Fruit fly (Drosophila melanogaster) whole organism, wandering third instar larva: Measurements from ENCODE around the gene HemK2.

ENCODE experiments used
- Abd-B ChIP-seq: fragments of >200 bp; optimal IDR thresholded peaks from 2 replicates; lab custom pipeline; 2017; ENCODE audit warnings: missing biosample characterization, missing genetic modification characterization
- CG32264 ChIP-seq: fragments of 200-800 bp; sonication (Bioruptor generic); optimal IDR thresholded peaks from 2 replicates; lab custom pipeline; 2016; ENCODE audit warnings: missing biosample characterization, missing genetic modification characterization
- CG9705 ChIP-seq: fragments of 200-800 bp; sonication (Bioruptor generic); optimal IDR thresholded peaks from 2 replicates; lab custom pipeline; 2018; ENCODE audit warnings: missing biosample characterization, mild to moderate bottlenecking, missing genetic modification characterization
- CrebA ChIP-seq: fragments of 200-800 bp; sonication (Bioruptor generic); optimal IDR thresholded peaks from 2 replicates; lab custom pipeline; 2016; ENCODE audit warnings: missing biosample characterization, mild to moderate bottlenecking, missing genetic modification characterization, borderline replicate concordance
- Dfd ChIP-seq: fragments of >200 bp; optimal IDR thresholded peaks from 2 replicates; lab custom pipeline; 2017; ENCODE audit warnings: missing biosample characterization, missing genetic modification characterization
- Dif ChIP-seq: fragments of 200-275, 200-300 bp; sonication (Bioruptor generic); optimal IDR thresholded peaks from 2 replicates; lab custom pipeline; 2018; ENCODE audit warnings: missing biosample characterization, missing genetic modification characterization; ENCODE audit not compliant: partially characterized antibody
- GATAd ChIP-seq: sonication (Bioruptor generic); optimal IDR thresholded peaks from 2 replicates; lab custom pipeline; 2016; ENCODE audit warnings: missing biosample characterization, missing genetic modification characterization
- HLH106 ChIP-seq: fragments of 200-800 bp; optimal IDR thresholded peaks from 3 replicates; lab custom pipeline; 2019; ENCODE audit warnings: missing biosample characterization, mild to moderate bottlenecking, missing genetic modification characterization, moderate library complexity
- Hnf4 ChIP-seq: fragments of 200-800 bp; sonication (Bioruptor generic); optimal IDR thresholded peaks from 2 replicates; lab custom pipeline; 2016; ENCODE audit warnings: missing biosample characterization, mild to moderate bottlenecking, missing genetic modification characterization
- Hr78 ChIP-seq: fragments of >200 bp; optimal IDR thresholded peaks from 2 replicates; lab custom pipeline; 2017; ENCODE audit warnings: missing biosample characterization, missing genetic modification characterization
- Hr83 ChIP-seq: fragments of 200-300 bp; sonication (Bioruptor generic); optimal IDR thresholded peaks from 2 replicates; lab custom pipeline; 2016; ENCODE audit warnings: missing biosample characterization, mild to moderate bottlenecking, missing genetic modification characterization, moderate library complexity; ENCODE audit not compliant: poor library complexity, severe bottlenecking
- Jra ChIP-seq: sonication (Bioruptor generic); optimal IDR thresholded peaks from 2 replicates; lab custom pipeline; 2016; ENCODE audit warnings: missing biosample characterization, missing genetic modification characterization
- Mio ChIP-seq: sonication (Bioruptor generic); optimal IDR thresholded peaks from 2 replicates; lab custom pipeline; 2016; ENCODE audit warnings: missing biosample characterization, missing genetic modification characterization
- Myc ChIP-seq: fragments of >200 bp; optimal IDR thresholded peaks from 2 replicates; lab custom pipeline; 2017
- N ChIP-seq: fragments of >200 bp; optimal IDR thresholded peaks from 2 replicates; lab custom pipeline; 2018; ENCODE audit warnings: missing biosample characterization, missing external identifiers, missing genetic modification characterization
- OdsH ChIP-seq: fragments of 200-800 bp; sonication (Bioruptor generic); optimal IDR thresholded peaks from 2 replicates; lab custom pipeline; 2016; ENCODE audit warnings: missing biosample characterization, mild to moderate bottlenecking, missing genetic modification characterization
- Rel ChIP-seq, 2 experiments: fragments of 200-800 bp; sonication (Bioruptor generic) in 1 of 2; optimal IDR thresholded peaks; 2 replicates in 1 of 2; 3 replicates in 1 of 2; lab custom pipeline; 2016 to 2019; ENCODE audit warnings: mild to moderate bottlenecking in 2 of 2, missing biosample characterization in 2 of 2, missing genetic modification characterization in 2 of 2, moderate library complexity in 1 of 2
- Sp1 ChIP-seq: fragments of 200-800 bp; sonication (Bioruptor generic); optimal IDR thresholded peaks from 3 replicates; lab custom pipeline; 2019; ENCODE audit warnings: missing biosample characterization, mild to moderate bottlenecking, missing genetic modification characterization, moderate library complexity
- Vsx2 ChIP-seq: fragments of 200-300, 225-300 bp; sonication (Bioruptor generic); optimal IDR thresholded peaks from 2 replicates; lab custom pipeline; 2018; ENCODE audit warnings: missing biosample characterization, missing genetic modification characterization; ENCODE audit not compliant: partially characterized antibody
- br ChIP-seq: fragments of 200-800 bp; sonication (Bioruptor generic); optimal IDR thresholded peaks from 2 replicates; lab custom pipeline; 2016; ENCODE audit warnings: missing biosample characterization, missing genetic modification characterization
- brk ChIP-seq: fragments of 200-800 bp; sonication (Bioruptor generic); optimal IDR thresholded peaks from 2 replicates; lab custom pipeline; 2016; ENCODE audit warnings: missing biosample characterization, mild to moderate bottlenecking, missing genetic modification characterization
- dl ChIP-seq, 2 experiments: fragments of 175-275, 200-275 bp in 1 of 2; fragments of 200-275 bp in 1 of 2; sonication (Bioruptor generic); optimal IDR thresholded peaks; lab custom pipeline; 2018; ENCODE audit warnings: mild to moderate bottlenecking in 2 of 2, missing biosample characterization in 2 of 2, missing genetic modification characterization in 2 of 2, moderate library complexity in 2 of 2; ENCODE audit not compliant: partially characterized antibody in 2 of 2, insufficient read depth in 1 of 2
- dmrt93B ChIP-seq: fragments of 200-800 bp; sonication (Bioruptor generic); optimal IDR thresholded peaks from 2 replicates; lab custom pipeline; 2018; ENCODE audit warnings: missing biosample characterization, mild to moderate bottlenecking, missing genetic modification characterization
- dsf ChIP-seq: sonication (Bioruptor generic); optimal IDR thresholded peaks from 2 replicates; lab custom pipeline; 2016; ENCODE audit warnings: missing biosample characterization, missing genetic modification characterization, borderline replicate concordance
- ey ChIP-seq: fragments of 200-800 bp; sonication (Bioruptor generic); optimal IDR thresholded peaks from 2 replicates; lab custom pipeline; 2016; ENCODE audit warnings: missing biosample characterization, missing genetic modification characterization
- foxo ChIP-seq, 2 experiments: fragments of 200-800 bp; sonication (Bioruptor generic); optimal IDR thresholded peaks; 2 replicates in 1 of 2; 3 replicates in 1 of 2; lab custom pipeline; 2016 to 2017; ENCODE audit warnings: missing biosample characterization in 2 of 2, missing genetic modification characterization in 2 of 2
- fru ChIP-seq: fragments of 200-800 bp; sonication (Bioruptor generic); optimal IDR thresholded peaks from 3 replicates; lab custom pipeline; 2016; ENCODE audit warnings: missing biosample characterization, mild to moderate bottlenecking, missing genetic modification characterization
- h ChIP-seq: fragments of 200-800 bp; sonication (Bioruptor generic); optimal IDR thresholded peaks from 3 replicates; lab custom pipeline; 2016; ENCODE audit warnings: missing biosample characterization, mild to moderate bottlenecking, missing genetic modification characterization
- jim ChIP-seq: fragments of 175-275, 200-325 bp; sonication (Bioruptor generic); optimal IDR thresholded peaks from 2 replicates; lab custom pipeline; 2016; ENCODE audit warnings: missing biosample characterization, mild to moderate bottlenecking, missing genetic modification characterization
- lola ChIP-seq: fragments of >200 bp; optimal IDR thresholded peaks from 2 replicates; lab custom pipeline; 2017; ENCODE audit warnings: missing biosample characterization, missing genetic modification characterization
- pan ChIP-seq: fragments of >200 bp; optimal IDR thresholded peaks from 2 replicates; lab custom pipeline; 2017
- psq ChIP-seq: fragments of 200-800 bp; sonication (Bioruptor generic); optimal IDR thresholded peaks from 3 replicates; lab custom pipeline; 2017; ENCODE audit warnings: missing biosample characterization, mild to moderate bottlenecking, missing genetic modification characterization, moderate library complexity
- rgr ChIP-seq: fragments of 200-800 bp; sonication (Bioruptor generic); optimal IDR thresholded peaks from 3 replicates; lab custom pipeline; 2016; ENCODE audit warnings: missing biosample characterization, mild to moderate bottlenecking, missing genetic modification characterization
- sage ChIP-seq: fragments of 200-800 bp; sonication (Bioruptor generic); optimal IDR thresholded peaks from 2 replicates; lab custom pipeline; 2016; ENCODE audit warnings: missing biosample characterization, mild to moderate bottlenecking, missing genetic modification characterization
- sv ChIP-seq: fragments of 200-800 bp; sonication (Bioruptor generic); optimal IDR thresholded peaks from 3 replicates; lab custom pipeline; 2016; ENCODE audit warnings: missing biosample characterization, missing genetic modification characterization
- tai ChIP-seq: sonication (Bioruptor generic); optimal IDR thresholded peaks from 2 replicates; lab custom pipeline; 2016; ENCODE audit warnings: missing biosample characterization, missing genetic modification characterization
- usp ChIP-seq: fragments of >200 bp; optimal IDR thresholded peaks from 2 replicates; lab custom pipeline; 2017; ENCODE audit warnings: missing biosample characterization, missing genetic modification characterization
- woc ChIP-seq: sonication (Bioruptor generic); optimal IDR thresholded peaks from 2 replicates; lab custom pipeline; 2016; ENCODE audit warnings: missing biosample characterization, mild to moderate bottlenecking, missing genetic modification characterization

HemK2 gene

DNA sequence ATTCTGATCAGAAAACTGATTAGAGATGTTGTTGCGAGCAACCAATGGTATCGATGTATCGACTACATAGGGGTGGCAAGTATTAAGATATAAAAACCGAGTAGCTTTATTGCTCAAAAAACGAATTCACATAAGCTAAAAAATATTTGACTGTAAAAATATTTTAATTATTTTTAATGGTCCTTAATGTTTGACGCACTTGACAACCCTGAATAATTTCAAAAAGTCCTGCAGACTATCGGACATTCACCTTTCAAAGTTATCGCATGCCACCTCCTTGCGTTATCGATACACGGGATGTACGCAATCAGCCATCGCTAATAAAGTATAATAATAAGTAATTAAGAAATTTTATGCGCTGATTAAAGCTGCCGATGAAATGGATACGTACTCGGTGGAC, at the start of gene HemK2, which contains the start of the genes Snapin and Tnpo-SR:
Gene HemK2, minus strand, starts transcription at position 24 of the 400 bp plus-strand sequence.
Gene Snapin, minus strand, starts transcription at position 24 of the 400 bp plus-strand sequence.
Gene Tnpo-SR, plus strand, starts transcription at position 271 of the 400 bp plus-strand sequence.
- TF ChIP-seq OdsH (peak; percentile 93), Hr83 (GFP tag; lab: Kevin White, UChicago) (peak; percentile 88), Sp1 (GFP tag; lab: Kevin White, UChicago) (peak; percentile 92), Dif (GFP tag; lab: Kevin White, UChicago) (no peak), ey (GFP tag; lab: Kevin White, UChicago) (peak; percentile 92), woc (GFP tag; lab: Kevin White, UChicago) (peak; percentile 90), rgr (GFP tag; lab: Kevin White, UChicago) (peak; percentile 94), Jra (GFP tag; lab: Kevin White, UChicago) (peak; percentile 94), dsf (GFP tag; lab: Kevin White, UChicago) (peak; percentile 90), tai (GFP tag; lab: Kevin White, UChicago) (no peak), CrebA (GFP tag; lab: Kevin White, UChicago) (no peak), Vsx2 (GFP tag; lab: Kevin White, UChicago) (no peak), Dfd (GFP tag; lab: Kevin White, UChicago) (no peak), usp (GFP tag; lab: Kevin White, UChicago) (no peak), lola (GFP tag; lab: Kevin White, UChicago) (no peak), brk (GFP tag; lab: Kevin White, UChicago) (no peak), Hr78 (GFP tag; lab: Kevin White, UChicago) (no peak), dl (GFP tag; optimal IDR thresholded peaks at IDR 0.05; lab: Kevin White, UChicago; ENCODE audit: insufficient read depth in 1 of 2, partially characterized antibody in 2 of 2) (no peak), Myc (lab: Kevin White, UChicago) (peak; percentile 18), fru (GFP tag; lab: Kevin White, UChicago) (peak; percentile 92), h (GFP tag; lab: Kevin White, UChicago) (peak; percentile 97), dmrt93B (peak; percentile 88), N (GFP tag; lab: Kevin White, UChicago) (no peak), jim (GFP tag; lab: Kevin White, UChicago) (peak; percentile 50), pan (no peak), Rel (GFP tag; optimal IDR thresholded peaks at IDR 0.05; lab: Kevin White, UChicago) (peak; percentile 30), Rel (tag; optimal IDR thresholded peaks at IDR 0.05; lab: Kevin White, UChicago) (peak; percentile 80), HLH106 (tag; lab: Kevin White, UChicago) (peak; percentile 97), psq (GFP tag; lab: Kevin White, UChicago) (peak; percentile 89), CG9705 (peak; percentile 93), br (GFP tag; lab: Kevin White, UChicago) (peak; percentile 91), sage (peak; percentile 89), foxo (GFP tag; optimal IDR thresholded peaks at IDR 0.05; lab: Kevin White, UChicago) (peak; percentile 75 to 95), Abd-B (GFP tag; lab: Kevin White, UChicago) (no peak), CG32264 (peak; percentile 84), GATAd (GFP tag; lab: Kevin White, UChicago) (no peak), Mio (peak; percentile 8), Hnf4 (GFP tag; lab: Kevin White, UChicago) (peak; percentile 95), sv (GFP tag; lab: Kevin White, UChicago) (peak; percentile 81)

DNA sequence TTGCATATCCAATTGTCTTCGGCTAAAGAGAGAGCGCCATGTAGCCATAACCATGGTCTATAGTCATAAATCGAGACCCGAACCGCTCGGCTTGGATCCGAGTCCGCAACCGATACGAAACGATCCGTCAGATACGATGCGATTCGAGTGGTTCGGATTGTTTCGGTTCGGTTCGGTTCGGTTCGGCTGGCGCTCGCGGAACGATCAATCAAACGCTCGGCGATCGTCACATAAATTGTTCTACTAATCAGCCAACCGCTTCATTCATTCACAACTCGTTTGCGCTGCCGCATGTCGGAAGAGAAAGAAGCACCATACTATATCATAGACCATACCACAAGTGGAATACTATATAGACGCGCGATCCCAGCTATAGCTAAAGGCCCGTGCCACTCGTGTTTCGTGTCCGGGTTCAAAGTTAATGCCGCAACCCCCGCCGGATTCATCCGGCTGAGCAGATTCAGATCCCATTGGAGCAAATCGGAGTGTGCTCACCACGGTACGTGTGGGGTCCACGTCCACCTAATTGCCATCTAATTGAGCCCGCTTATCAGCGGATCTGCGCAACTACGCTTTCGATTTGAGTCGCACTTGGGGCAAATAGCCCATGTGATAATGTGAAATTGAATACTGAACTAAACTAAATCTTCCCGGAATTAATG, 48.7 kb upstream of the HemK2 start:
- TF ChIP-seq CrebA (GFP tag; lab: Kevin White, UChicago) (peak; percentile 3), br (GFP tag; lab: Kevin White, UChicago) (peak; percentile 1), brk (GFP tag; lab: Kevin White, UChicago) (no peak), tai (GFP tag; lab: Kevin White, UChicago) (no peak), Sp1 (GFP tag; lab: Kevin White, UChicago) (peak; percentile 12), dl (GFP tag; optimal IDR thresholded peaks at IDR 0.05; lab: Kevin White, UChicago; ENCODE audit: insufficient read depth in 1 of 2, partially characterized antibody in 2 of 2) (no peak), Myc (lab: Kevin White, UChicago) (no peak), Vsx2 (GFP tag; lab: Kevin White, UChicago) (no peak)
